Fruit fly (Drosophila melanogaster): ENCODE measurements around the gene CG31816.

Gene CG31816

DNA sequence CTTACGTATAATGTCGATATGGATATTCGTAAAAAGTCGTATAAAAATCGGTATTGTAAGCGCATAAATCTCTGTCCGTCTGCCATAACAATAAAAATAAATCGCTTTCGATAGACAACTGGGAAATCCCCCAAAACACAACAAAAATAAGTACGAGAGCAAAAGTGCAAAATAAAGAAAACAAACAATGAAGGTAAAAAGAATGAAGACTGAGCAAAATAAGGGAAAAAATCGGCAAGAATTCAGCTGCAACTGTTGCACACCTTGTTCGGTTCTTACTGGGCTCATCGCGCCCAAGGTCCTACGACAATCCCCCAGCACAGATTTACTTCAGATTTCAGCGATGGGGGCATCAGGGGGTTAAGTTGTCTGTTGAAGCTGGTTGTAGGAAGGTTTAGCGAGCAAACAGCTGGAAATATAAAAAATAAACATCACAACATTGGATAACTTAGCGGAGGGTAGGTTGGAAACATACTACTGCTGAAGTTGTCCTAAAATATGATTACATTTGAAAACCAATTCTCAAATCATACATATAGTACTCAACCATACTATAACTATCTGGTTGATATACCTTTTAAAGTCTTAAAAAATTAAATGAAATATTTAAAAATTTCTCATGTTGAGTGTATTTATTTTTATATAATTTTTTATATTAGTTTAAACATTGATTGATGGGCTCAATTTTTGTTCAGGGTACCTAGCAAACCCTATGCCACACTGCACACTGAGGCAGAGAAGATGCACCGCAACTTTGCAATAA is 48.2 kb downstream of the CG31816 start:
- TF ChIP-seq CG11617 (GFP tag; optimal IDR thresholded peaks at IDR 0.05) (no peak), ovo (GFP tag; optimal IDR thresholded peaks at IDR 0.05) (no peak), cnc (optimal IDR thresholded peaks at IDR 0.05) (no peak), CG7045 (GFP tag; optimal IDR thresholded peaks at IDR 0.05) (no peak), CG5204 (GFP tag; optimal IDR thresholded peaks at IDR 0.05) (no peak), Clk (GFP tag; optimal IDR thresholded peaks at IDR 0.05) (no peak), CG1620 (GFP tag; optimal IDR thresholded peaks at IDR 0.05) (no peak), Crg-1 (GFP tag; optimal IDR thresholded peaks at IDR 0.05) (no peak), tj (GFP tag; optimal IDR thresholded peaks at IDR 0.05) (no peak), Hr96 (GFP tag; optimal IDR thresholded peaks at IDR 0.05) (no peak), CG7101 (tag; optimal IDR thresholded peaks at IDR 0.05) (no peak), CG14711 (tag; optimal IDR thresholded peaks at IDR 0.05) (no peak), CG12768 (GFP tag; optimal IDR thresholded peaks at IDR 0.05) (no peak), Mnt (GFP tag; optimal IDR thresholded peaks at IDR 0.05) (no peak), cic (GFP tag; optimal IDR thresholded peaks at IDR 0.05) (no peak)

DNA sequence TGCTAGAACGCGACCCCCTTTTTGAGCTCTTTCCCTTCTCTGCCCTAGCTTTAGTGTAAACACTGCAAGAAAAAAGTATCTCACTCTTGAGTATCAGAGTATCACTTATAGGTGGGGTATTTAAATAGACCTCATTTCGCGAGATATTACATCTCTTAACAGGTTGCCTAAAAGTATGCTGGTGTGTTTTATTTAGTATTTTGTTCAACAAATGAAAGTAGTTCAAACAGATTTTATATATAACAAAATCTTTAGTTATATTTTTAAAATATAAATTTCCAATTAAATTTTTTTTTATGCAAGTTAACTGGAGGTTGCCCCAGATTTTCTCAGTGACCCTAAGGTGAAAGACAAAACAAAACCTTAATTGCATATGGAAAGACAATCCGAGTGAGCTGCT is 49.1 kb downstream of the CG31816 start:
- TF ChIP-seq CG5204 (GFP tag; optimal IDR thresholded peaks at IDR 0.05), result no peak
- no peak for TF ChIP-seq kay (GFP tag; ENCODE audit: borderline replicate concordance)
- TF ChIP-seq CG7045 (GFP tag; optimal IDR thresholded peaks at IDR 0.05), result no peak
- no peak for TF ChIP-seq CG11617 (GFP tag; optimal IDR thresholded peaks at IDR 0.05)
- no peak for TF ChIP-seq tj (GFP tag; optimal IDR thresholded peaks at IDR 0.05)
- TF ChIP-seq toe (GFP tag; optimal IDR thresholded peaks at IDR 0.05), result no peak
- TF ChIP-seq CG12768 (GFP tag; optimal IDR thresholded peaks at IDR 0.05), result no peak

DNA sequence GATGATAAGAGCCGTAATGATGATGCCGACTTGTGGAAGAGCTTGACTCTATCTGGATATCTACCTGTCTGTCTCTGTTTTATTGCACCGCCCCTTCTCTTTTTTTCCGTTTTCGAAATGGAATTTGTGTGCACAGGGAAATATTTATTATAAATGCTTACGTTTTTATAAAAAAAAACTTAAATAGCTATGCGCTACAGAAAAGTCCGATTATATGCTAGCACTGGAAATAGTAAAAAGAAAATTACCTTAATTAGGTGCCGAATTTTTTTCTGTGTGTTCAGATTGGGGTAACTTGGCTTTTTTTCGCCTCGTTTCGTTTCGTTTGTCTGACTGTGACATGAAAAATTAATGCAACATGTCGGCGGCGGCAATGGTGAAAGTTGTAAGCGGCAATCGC is 49.6 kb downstream of the CG31816 start:
- no peak for TF ChIP-seq kay (GFP tag; ENCODE audit: borderline replicate concordance)
- TF ChIP-seq Hr96 (GFP tag; optimal IDR thresholded peaks at IDR 0.05), result no peak
- TF ChIP-seq tj (GFP tag; optimal IDR thresholded peaks at IDR 0.05), result peak; percentile 27
